Worm (Caenorhabditis elegans) whole organism, L4 larva: ENCODE measurements around the gene F35C5.1.

Experiments used
- F10B5.3 ChIP-seq: sonication (generic microtip); optimal IDR thresholded peaks from 2 replicates; lab custom pipeline; 2016; ENCODE audit warnings: mild to moderate bottlenecking, missing genetic modification characterization, missing compliant biosample characterization
- F26F4.8 ChIP-seq: fragments of 200-800 bp; sonication (Bioruptor generic); conservative IDR thresholded peaks from 2 replicates; pipeline ENCODE4 v1.3.6; 2022; ENCODE audit warnings: missing genetic modification characterization, missing compliant biosample characterization
- F37D6.2 ChIP-seq: sonication (generic microtip); optimal IDR thresholded peaks from 2 replicates; lab custom pipeline; 2016; ENCODE audit warnings: mild to moderate bottlenecking, missing genetic modification characterization, missing compliant biosample characterization
- F44E2.7 ChIP-seq: fragments of 200-800 bp; sonication (Bioruptor generic); IDR thresholded peaks from 2 replicates; pipeline ENCODE4 v2.1.2; 2022; ENCODE audit warnings: missing genetic modification characterization, missing compliant biosample characterization
- F49E8.2 ChIP-seq: sonication (generic microtip); optimal IDR thresholded peaks from 2 replicates; lab custom pipeline; 2016; ENCODE audit warnings: missing compliant biosample characterization, mild to moderate bottlenecking, missing genetic modification characterization, borderline replicate concordance
- Y48G9A.11 ChIP-seq: fragments of 200-800 bp; sonication (Bioruptor generic); IDR thresholded peaks from 2 replicates; pipeline ENCODE4 v1.3.6; 2022; ENCODE audit warnings: missing genetic modification reagents, missing genetic modification characterization, missing compliant biosample characterization
- Y5F2A.4 ChIP-seq: fragments of 200-800 bp; sonication (Bioruptor generic); optimal IDR thresholded peaks from 2 replicates; lab custom pipeline; 2018; ENCODE audit warnings: mild to moderate bottlenecking, missing genetic modification characterization, missing compliant biosample characterization
- aha-1 ChIP-seq: fragments of 150-350 bp; peaks from one replicate; lab custom pipeline; 2014; ENCODE audit warnings: missing biosample characterization, missing genetic modification characterization
- ceh-28 ChIP-seq: fragments of 150-350 bp; optimal IDR thresholded peaks from 2 replicates; lab custom pipeline; 2014; ENCODE audit warnings: missing biosample characterization, missing genetic modification reagents, missing genetic modification characterization
- ceh-44 ChIP-seq: fragments of 200-800 bp; sonication (Bioruptor generic); IDR thresholded peaks from 2 replicates; pipeline ENCODE4 v1.3.6; 2022; ENCODE audit warnings: missing genetic modification reagents, missing genetic modification characterization, missing compliant biosample characterization
- ces-1 ChIP-seq: fragments of 150-350 bp; sonication (generic microtip); optimal IDR thresholded peaks from 4 replicates; lab custom pipeline; 2014; ENCODE audit warnings: missing biosample characterization, missing genetic modification reagents, missing genetic modification characterization
- ctbp-1 ChIP-seq: fragments of 200-800 bp; sonication (Bioruptor generic); IDR thresholded peaks from 2 replicates; pipeline ENCODE4 v1.3.6; 2022; ENCODE audit warnings: missing genetic modification reagents, missing genetic modification characterization, missing compliant biosample characterization
- dmd-6 ChIP-seq: fragments of 200-800 bp; sonication (Bioruptor generic); IDR thresholded peaks from 2 replicates; pipeline ENCODE4 v1.3.6; 2022; ENCODE audit warnings: missing genetic modification reagents, missing genetic modification characterization, missing compliant biosample characterization
- dmd-8 ChIP-seq: fragments of 200-800 bp; sonication (Bioruptor generic); IDR thresholded peaks from 2 replicates; pipeline ENCODE4 v1.3.6; 2022; ENCODE audit warnings: missing genetic modification characterization, missing compliant biosample characterization
- dmd-9 ChIP-seq: fragments of 200-800 bp; sonication (Bioruptor generic); IDR thresholded peaks from 2 replicates; pipeline ENCODE4 v1.3.6; 2022; ENCODE audit warnings: missing genetic modification reagents, missing genetic modification characterization, missing compliant biosample characterization
- fos-1 ChIP-seq: fragments of 150-350 bp; optimal IDR thresholded peaks from 2 replicates; lab custom pipeline; 2014; ENCODE audit warnings: missing biosample characterization, missing genetic modification characterization
- hlh-30 ChIP-seq: sonication (generic microtip); optimal IDR thresholded peaks from 2 replicates; lab custom pipeline; 2017; ENCODE audit warnings: antibody characterized with exemption, mild to moderate bottlenecking, missing genetic modification characterization, missing compliant biosample characterization; ENCODE audit not compliant: insufficient read depth
- lin-29 ChIP-seq: fragments of 200-800 bp; sonication (Bioruptor generic); IDR thresholded peaks from 2 replicates; pipeline ENCODE4 v1.3.6; 2022; ENCODE audit warnings: missing genetic modification reagents, missing genetic modification characterization, missing compliant biosample characterization
- lin-38 ChIP-seq: fragments of 200-800 bp; sonication (Bioruptor generic); IDR thresholded peaks from 2 replicates; pipeline ENCODE4 v1.3.6; 2022; ENCODE audit warnings: missing genetic modification reagents, missing genetic modification characterization, missing compliant biosample characterization
- lsy-2 ChIP-seq, 2 experiments: fragments of 150-350 bp in 1 of 2; sonication (generic microtip) in 1 of 2; optimal IDR thresholded peaks; 2 replicates each; lab custom pipeline; 2014 to 2017; ENCODE audit warnings: missing biosample characterization in 2 of 2, missing genetic modification characterization in 2 of 2
- madf-5 ChIP-seq, 2 experiments: fragments of 200-800 bp; sonication (Bioruptor generic); IDR thresholded peaks; 2 replicates each; pipeline ENCODE4 v1.3.6; 2022; ENCODE audit warnings: missing compliant biosample characterization in 2 of 2, missing genetic modification characterization in 2 of 2
- mdl-1 ChIP-seq, 2 experiments: fragments of 150-350 bp in 1 of 2; sonication (generic microtip) in 1 of 2; optimal IDR thresholded peaks; 2 replicates each; lab custom pipeline; 2014 to 2017; ENCODE audit warnings: missing biosample characterization in 2 of 2, missing genetic modification characterization in 2 of 2
- mdt-29 ChIP-seq: fragments of 200-800 bp; sonication (Bioruptor generic); IDR thresholded peaks from 2 replicates; pipeline ENCODE4 v1.3.6; 2022; ENCODE audit warnings: missing genetic modification reagents, missing genetic modification characterization, missing compliant biosample characterization
- mep-1 ChIP-seq: fragments of 150-350 bp; sonication (generic microtip); optimal IDR thresholded peaks from 3 replicates; lab custom pipeline; 2014; ENCODE audit warnings: missing biosample characterization, missing genetic modification characterization
- mxl-2 ChIP-seq: fragments of 200-800 bp; sonication (Bioruptor generic); conservative IDR thresholded peaks from 2 replicates; pipeline ENCODE4 v1.3.6; 2022; ENCODE audit warnings: missing genetic modification reagents, missing genetic modification characterization, missing compliant biosample characterization
- nhr-42 ChIP-seq: fragments of 200-800 bp; sonication (Bioruptor generic); IDR thresholded peaks from 2 replicates; pipeline ENCODE4 v1.3.6; 2022; ENCODE audit warnings: missing genetic modification characterization, missing compliant biosample characterization
- nhr-48 ChIP-seq: sonication (generic microtip); optimal IDR thresholded peaks from 2 replicates; lab custom pipeline; 2016; ENCODE audit warnings: mild to moderate bottlenecking, missing genetic modification characterization, missing compliant biosample characterization
- nhr-6 ChIP-seq: fragments of 150-350 bp; optimal IDR thresholded peaks from 2 replicates; lab custom pipeline; 2014; ENCODE audit warnings: missing biosample characterization, missing genetic modification characterization
- nhr-77 ChIP-seq: fragments of 150-350 bp; optimal IDR thresholded peaks from 2 replicates; lab custom pipeline; 2014; ENCODE audit warnings: missing biosample characterization, missing genetic modification characterization
- spr-1 ChIP-seq: sonication (generic microtip); optimal IDR thresholded peaks from 2 replicates; lab custom pipeline; 2016; ENCODE audit warnings: mild to moderate bottlenecking, missing genetic modification characterization, missing compliant biosample characterization
- spr-3 ChIP-seq: fragments of 200-800 bp; sonication (Bioruptor generic); optimal IDR thresholded peaks from 2 replicates; lab custom pipeline; 2018; ENCODE audit warnings: mild to moderate bottlenecking, missing genetic modification characterization, missing compliant biosample characterization
- tag-97 ChIP-seq: fragments of 200-800 bp; sonication (Bioruptor generic); IDR thresholded peaks from 2 replicates; pipeline ENCODE4 v1.3.6; 2022; ENCODE audit warnings: missing genetic modification characterization, missing compliant biosample characterization
- unc-130 ChIP-seq: sonication (generic microtip); optimal IDR thresholded peaks from 2 replicates; lab custom pipeline; 2016; ENCODE audit warnings: missing genetic modification reagents, missing genetic modification characterization, missing compliant biosample characterization
- unc-62 ChIP-seq, 3 experiments: fragments of 150-350 bp in 1 of 3; sonication (generic microtip); optimal IDR thresholded peaks in 2 of 3; peaks in 1 of 3; 1 replicate in 1 of 3; 2 replicates in 2 of 3; lab custom pipeline; 2014 to 2017; ENCODE audit warnings: missing biosample characterization in 3 of 3, missing genetic modification characterization in 3 of 3, missing genetic modification reagents in 3 of 3, missing genotype in 1 of 3

The F35C5.1 gene

ce11 chrII:12880406-12880805, at the start of gene F35C5.1:
F35C5.1 (plus strand) TSS chrII:12880804.
- TF ChIP-seq F49E8.2 (peak; percentile 47), lsy-2 (tag; optimal IDR thresholded peaks at IDR 0.05; lab: Kevin White, UChicago) (peak in 1 of 2 experiments; percentile 34), nhr-77 (tag; lab: Kevin White, UChicago) (no peak), lin-38 (GFP tag; lab: Robert Waterston, UW) (peak; percentile 39), ctbp-1 (GFP tag; lab: Robert Waterston, UW) (no peak), Y48G9A.11 (peak; percentile 63), unc-130 (GFP tag; lab: Kevin White, UChicago) (peak; percentile 12)

- TF ChIP-seq madf-5 (GFP tag; IDR thresholded peaks at IDR 0.05; lab: Robert Waterston, UW) (no peak), spr-3 (no peak), lin-29 (GFP tag; lab: Robert Waterston, UW) (no peak), nhr-42 (GFP tag; lab: Robert Waterston, UW) (no peak), Y5F2A.4 (GFP tag; lab: Kevin White, UChicago) (no peak), tag-97 (no peak), ceh-44 (GFP tag; lab: Robert Waterston, UW) (no peak), dmd-6 (GFP tag; lab: Robert Waterston, UW) (no peak), F26F4.8 (GFP tag; lab: Robert Waterston, UW) (no peak), F44E2.7 (no peak), fos-1 (no peak), nhr-48 (tag; lab: Kevin White, UChicago) (no peak), ces-1 (no peak), mdt-29 (GFP tag; lab: Robert Waterston, UW) (no peak), mep-1 (tag; lab: Kevin White, UChicago) (no peak), spr-1 (tag; lab: Kevin White, UChicago) (no peak), mxl-2 (GFP tag; lab: Robert Waterston, UW) (no peak), hlh-30 (tag; lab: Kevin White, UChicago) (no peak), nhr-6 (tag; lab: Kevin White, UChicago) (no peak), F10B5.3 (tag; lab: Kevin White, UChicago) (no peak)
- TF ChIP-seq, all 104 proteins: peak for 0
These were observed 40.5 kb upstream of the F35C5.1 start, which contains the start of gene lgc-35 for ce11 chrII:12840057-12840456. lgc-35 (minus strand) TSS chrII:12840157.

- TF ChIP-seq F37D6.2 (no peak), unc-62 (GFP tag; optimal IDR thresholded peaks at IDR 0.05 in 1 of 2; lab: Kevin White, UChicago) (peak in 1 of 2 experiments; percentile 65), unc-62 (tag; optimal IDR thresholded peaks at IDR 0.05; lab: Kevin White, UChicago) (no peak), dmd-9 (GFP tag; lab: Robert Waterston, UW) (no peak), dmd-8 (GFP tag; lab: Robert Waterston, UW) (no peak), mdl-1 (tag; optimal IDR thresholded peaks at IDR 0.05; lab: Kevin White, UChicago) (no peak)
These were observed 32.9 kb upstream of the F35C5.1 start, which contains the start of gene pes-10 for ce11 chrII:12847736-12848135. pes-10 (minus strand) TSS chrII:12847836.

DNA sequence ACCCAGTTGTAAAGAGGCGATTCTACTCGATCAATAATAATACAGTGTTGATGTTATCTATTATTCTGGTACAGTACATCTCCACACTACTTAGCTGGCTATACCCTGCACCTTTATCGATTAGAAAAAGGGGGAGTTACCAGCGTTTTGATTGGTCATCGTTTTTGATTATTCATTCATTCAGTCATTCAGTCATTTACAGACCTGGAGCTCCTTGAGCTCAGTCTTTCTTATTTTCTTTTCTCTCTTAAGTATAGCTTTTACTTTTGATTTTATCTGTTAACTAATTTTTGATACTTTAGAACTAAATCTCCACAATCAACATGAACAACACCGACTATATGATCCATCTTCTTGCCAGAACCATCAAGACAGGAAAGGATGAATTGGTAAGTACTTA, 30.5 kb upstream of the F35C5.1 start, which contains the start of gene Y46G5A.28:
Gene Y46G5A.28, plus strand, starts transcription at position 301 of the 400 bp plus-strand sequence.
- no peak for TF ChIP-seq unc-62 (GFP tag; optimal IDR thresholded peaks at IDR 0.05 in 1 of 2; lab: Kevin White, UChicago)
- TF ChIP-seq unc-62 (tag; optimal IDR thresholded peaks at IDR 0.05; lab: Kevin White, UChicago): no peak
- TF ChIP-seq ceh-28: no peak
- no peak for TF ChIP-seq F44E2.7
- TF ChIP-seq mdt-29 (GFP tag; lab: Robert Waterston, UW): no peak
- TF ChIP-seq aha-1 (tag; lab: Kevin White, UChicago): peak; percentile 46
